Worm (Caenorhabditis elegans) whole organism, L1 larva: ENCODE measurements around the gene R07E5.11.

Source experiments
- C04F5.9 ChIP-seq: sonication (generic microtip); optimal IDR thresholded peaks from 2 replicates; lab custom pipeline; 2016; ENCODE audit warnings: missing genetic modification characterization, missing compliant biosample characterization
- C16A3.4 ChIP-seq: fragments of 150-350 bp; optimal IDR thresholded peaks from 2 replicates; lab custom pipeline; 2014; ENCODE audit warnings: missing biosample characterization, missing genetic modification characterization
- Y116A8C.19 ChIP-seq: sonication (generic microtip); optimal IDR thresholded peaks from 2 replicates; lab custom pipeline; 2016; ENCODE audit warnings: missing compliant biosample characterization, missing genetic modification characterization, borderline replicate concordance
- aly-2 ChIP-seq: fragments of 150-350 bp; optimal IDR thresholded peaks from 2 replicates; lab custom pipeline; 2014; ENCODE audit warnings: missing biosample characterization, missing genetic modification characterization
- blmp-1 ChIP-seq: fragments of 150-350 bp; optimal IDR thresholded peaks from 2 replicates; lab custom pipeline; 2014; ENCODE audit warnings: missing biosample characterization, missing genetic modification characterization
- ceh-8 ChIP-seq: fragments of 200-800 bp; sonication (Bioruptor generic); optimal IDR thresholded peaks from 2 replicates; lab custom pipeline; 2018; ENCODE audit warnings: mild to moderate bottlenecking, missing genetic modification characterization, moderate library complexity, missing compliant biosample characterization
- ceh-88 ChIP-seq: fragments of 200-800 bp; sonication (Bioruptor generic); IDR thresholded peaks from 2 replicates; pipeline ENCODE4 v1.3.6; 2022; ENCODE audit warnings: missing genetic modification characterization, missing compliant biosample characterization
- ceh-90 ChIP-seq: sonication (generic microtip); optimal IDR thresholded peaks from 2 replicates; lab custom pipeline; 2016; ENCODE audit warnings: missing genetic modification characterization, missing compliant biosample characterization
- dpl-1 ChIP-seq, 3 experiments: fragments of 150-350 bp in 2 of 3; sonication (generic microtip) in 1 of 3; optimal IDR thresholded peaks; 2 replicates each; lab custom pipeline; 2014 to 2017; ENCODE audit warnings: missing biosample characterization in 3 of 3, missing genetic modification characterization in 3 of 3, missing genetic modification reagents in 3 of 3
- dsc-1 ChIP-seq: sonication (generic microtip); optimal IDR thresholded peaks from 2 replicates; lab custom pipeline; 2016; ENCODE audit warnings: mild to moderate bottlenecking, missing genetic modification characterization, missing compliant biosample characterization
- efl-1 ChIP-seq, 4 experiments: fragments of 150-350 bp; optimal IDR thresholded peaks in 3 of 4; peaks in 1 of 4; 1 replicate in 1 of 4; 2 replicates in 3 of 4; lab custom pipeline; 2014; ENCODE audit warnings: missing biosample characterization in 2 of 4, missing genetic modification characterization in 2 of 4, missing genetic modification reagents in 2 of 4
- egl-27 ChIP-seq, 2 experiments: fragments of 150-350 bp in 1 of 2; sonication (generic microtip); optimal IDR thresholded peaks; 3 replicates each; lab custom pipeline; 2017 to 2018; ENCODE audit warnings: missing biosample characterization in 2 of 2, missing genetic modification characterization in 2 of 2, missing genetic modification reagents in 2 of 2
- elt-3 ChIP-seq, 6 experiments: fragments of 150-350 bp in 1 of 6; sonication (generic microtip); optimal IDR thresholded peaks; 2 replicates each; lab custom pipeline; 2017 to 2018; ENCODE audit warnings: missing biosample characterization in 6 of 6, missing genetic modification characterization in 6 of 6, inconsistent platforms in 1 of 6
- fkh-8 ChIP-seq: sonication (generic microtip); optimal IDR thresholded peaks from 2 replicates; lab custom pipeline; 2016; ENCODE audit warnings: mild to moderate bottlenecking, missing genetic modification characterization, missing compliant biosample characterization
- fos-1 ChIP-seq: fragments of 150-350 bp; optimal IDR thresholded peaks from 2 replicates; lab custom pipeline; 2014; ENCODE audit warnings: missing biosample characterization, missing genetic modification characterization
- grh-1 ChIP-seq: fragments of 200-800 bp; sonication (Bioruptor generic); IDR thresholded peaks from 2 replicates; pipeline ENCODE4 v1.3.6; 2022; ENCODE audit warnings: missing genetic modification reagents, missing genetic modification characterization, missing compliant biosample characterization
- hlh-4 ChIP-seq: sonication (generic microtip); optimal IDR thresholded peaks from 2 replicates; lab custom pipeline; 2016; ENCODE audit warnings: mild to moderate bottlenecking, missing genetic modification characterization, missing compliant biosample characterization
- irx-1 ChIP-seq: sonication (generic microtip); optimal IDR thresholded peaks from 2 replicates; lab custom pipeline; 2016; ENCODE audit warnings: missing genetic modification characterization, missing compliant biosample characterization
- isw-1 ChIP-seq: fragments of 200-800 bp; sonication (Bioruptor generic); IDR thresholded peaks from 2 replicates; pipeline ENCODE4 v1.3.6; 2022; ENCODE audit warnings: missing genetic modification characterization, missing compliant biosample characterization
- lin-13 ChIP-seq: fragments of 150-350 bp; optimal IDR thresholded peaks from 2 replicates; lab custom pipeline; 2014; ENCODE audit warnings: missing biosample characterization, missing genetic modification reagents, missing genetic modification characterization
- lin-35 ChIP-seq, 2 experiments: fragments of 150-350 bp; optimal IDR thresholded peaks; 2 replicates each; lab custom pipeline; 2014; ENCODE audit warnings: missing biosample characterization in 2 of 2, missing genetic modification characterization in 2 of 2, missing genetic modification reagents in 2 of 2
- lir-3 ChIP-seq: sonication (generic microtip); optimal IDR thresholded peaks from 2 replicates; lab custom pipeline; 2016; ENCODE audit warnings: mild to moderate bottlenecking, missing genetic modification characterization, moderate library complexity, missing compliant biosample characterization; ENCODE audit not compliant: poor library complexity
- lsy-2 ChIP-seq, 2 experiments: fragments of 150-350 bp; optimal IDR thresholded peaks; 2 replicates each; lab custom pipeline; 2014; ENCODE audit warnings: missing biosample characterization in 2 of 2, missing genetic modification characterization in 2 of 2
- mdl-1 ChIP-seq, 2 experiments: fragments of 150-350 bp; optimal IDR thresholded peaks; 2 replicates each; lab custom pipeline; 2014 to 2017; ENCODE audit warnings: missing biosample characterization in 2 of 2, missing genetic modification characterization in 2 of 2, inconsistent platforms in 1 of 2
- mep-1 ChIP-seq: fragments of 150-350 bp; optimal IDR thresholded peaks from 2 replicates; lab custom pipeline; 2014; ENCODE audit warnings: missing biosample characterization, missing genetic modification characterization
- nhr-19 ChIP-seq: fragments of 200-800 bp; sonication (Bioruptor generic); conservative IDR thresholded peaks from 2 replicates; pipeline ENCODE4 v1.3.6; 2022; ENCODE audit warnings: missing genetic modification characterization, missing compliant biosample characterization
- nhr-20 ChIP-seq: sonication (generic microtip); optimal IDR thresholded peaks from 2 replicates; lab custom pipeline; 2016; ENCODE audit warnings: mild to moderate bottlenecking, missing genetic modification characterization, missing compliant biosample characterization
- nhr-47 ChIP-seq: sonication (generic microtip); optimal IDR thresholded peaks from 2 replicates; lab custom pipeline; 2016; ENCODE audit warnings: mild to moderate bottlenecking, missing genetic modification characterization, moderate library complexity, missing compliant biosample characterization
- nhr-71 ChIP-seq: sonication (generic microtip); optimal IDR thresholded peaks from 2 replicates; lab custom pipeline; 2016; ENCODE audit warnings: mild to moderate bottlenecking, missing genetic modification characterization, moderate library complexity, missing compliant biosample characterization
- nhr-76 ChIP-seq: sonication (generic microtip); optimal IDR thresholded peaks from 2 replicates; lab custom pipeline; 2017; ENCODE audit warnings: missing biosample characterization, missing genetic modification characterization
- nhr-85 ChIP-seq: sonication (generic microtip); peaks from one replicate; lab custom pipeline; 2016; ENCODE audit warnings: missing genetic modification characterization, inconsistent platforms, missing compliant biosample characterization
- nhr-90 ChIP-seq: sonication (generic microtip); optimal IDR thresholded peaks from 2 replicates; lab custom pipeline; 2016; ENCODE audit warnings: mild to moderate bottlenecking, missing genetic modification characterization, missing compliant biosample characterization; ENCODE audit not compliant: poor library complexity
- pax-3 ChIP-seq: fragments of 200-800 bp; sonication (Bioruptor generic); optimal IDR thresholded peaks from 2 replicates; lab custom pipeline; 2018; ENCODE audit warnings: mild to moderate bottlenecking, missing genetic modification characterization, moderate library complexity, missing compliant biosample characterization
- rnt-1 ChIP-seq: sonication (generic microtip); optimal IDR thresholded peaks from 2 replicates; lab custom pipeline; 2016; ENCODE audit warnings: mild to moderate bottlenecking, missing genetic modification characterization, moderate library complexity, missing compliant biosample characterization
- skn-1 ChIP-seq: fragments of 150-350 bp; optimal IDR thresholded peaks from 2 replicates; lab custom pipeline; 2014; ENCODE audit warnings: missing biosample characterization, missing genetic modification characterization
- snu-23 ChIP-seq: sonication (generic microtip); optimal IDR thresholded peaks from 2 replicates; lab custom pipeline; 2016; ENCODE audit warnings: missing genetic modification characterization, missing compliant biosample characterization
- sup-37 ChIP-seq: fragments of 200-800 bp; sonication (Bioruptor generic); optimal IDR thresholded peaks from 2 replicates; lab custom pipeline; 2018; ENCODE audit warnings: mild to moderate bottlenecking, missing genetic modification characterization, missing compliant biosample characterization
- swsn-7 ChIP-seq: sonication (generic microtip); optimal IDR thresholded peaks from 2 replicates; lab custom pipeline; 2016; ENCODE audit warnings: missing genetic modification characterization, missing compliant biosample characterization
- tbx-2 ChIP-seq: sonication (generic microtip); optimal IDR thresholded peaks from 2 replicates; lab custom pipeline; 2016; ENCODE audit warnings: missing genetic modification characterization, missing compliant biosample characterization
- unc-86 ChIP-seq: sonication (generic microtip); optimal IDR thresholded peaks from 2 replicates; lab custom pipeline; 2016; ENCODE audit warnings: missing genetic modification characterization, missing compliant biosample characterization
- xbp-1 ChIP-seq: sonication (generic microtip); optimal IDR thresholded peaks from 2 replicates; lab custom pipeline; 2016; ENCODE audit warnings: missing genetic modification characterization, missing compliant biosample characterization
- zip-4 ChIP-seq: fragments of 200-800 bp; sonication (Bioruptor generic); optimal IDR thresholded peaks from 2 replicates; lab custom pipeline; 2018; ENCODE audit warnings: mild to moderate bottlenecking, missing genetic modification characterization, moderate library complexity, missing compliant biosample characterization
- ztf-4 ChIP-seq: fragments of 150-350 bp; optimal IDR thresholded peaks from 2 replicates; lab custom pipeline; 2014; ENCODE audit warnings: missing biosample characterization, missing genetic modification characterization

Gene R07E5.11

ce11 chrIII:4378600-4379293 is 36.3 kb downstream of the R07E5.11 start:
- TF ChIP-seq fkh-8 (peak; percentile 29), aly-2 (peak; percentile 30), nhr-90 (tag; lab: Kevin White, UChicago) (peak; percentile 56), C16A3.4 (tag; lab: Kevin White, UChicago) (peak; percentile 23), elt-3 (tag; optimal IDR thresholded peaks at IDR 0.05; lab: Kevin White, UChicago) (peak in 1 of 6 experiments; percentile 17), dsc-1 (peak; percentile 25), nhr-71 (tag; lab: Kevin White, UChicago) (peak; percentile 62), mdl-1 (tag; optimal IDR thresholded peaks at IDR 0.05; lab: Kevin White, UChicago) (peak in 1 of 2 experiments; percentile 1), nhr-20 (peak; percentile 48), snu-23 (GFP tag; lab: Kevin White, UChicago) (peak; percentile 52), xbp-1 (tag; lab: Kevin White, UChicago) (peak; percentile 25), lin-35 (GFP tag; optimal IDR thresholded peaks at IDR 0.05; lab: Kevin White, UChicago) (peak in 1 of 2 experiments; percentile 21), tbx-2 (tag; lab: Kevin White, UChicago) (peak; percentile 23), nhr-19 (GFP tag; lab: Robert Waterston, UW) (peak; percentile 81), efl-1 (optimal IDR thresholded peaks at IDR 0.05; lab: Kevin White, UChicago) (peak in 1 of 2 experiments; percentile 38), efl-1 (GFP tag; optimal IDR thresholded peaks at IDR 0.05 in 1 of 2; lab: Kevin White, UChicago) (peak in 1 of 2 experiments; percentile 61), irx-1 (tag; lab: Kevin White, UChicago) (peak; percentile 19), dpl-1 (GFP tag; optimal IDR thresholded peaks at IDR 0.05; lab: Kevin White, UChicago) (peak in 1 of 3 experiments; percentile 5), lsy-2 (tag; optimal IDR thresholded peaks at IDR 0.05; lab: Kevin White, UChicago) (peak; percentile 30 to 65), grh-1 (GFP tag; lab: Robert Waterston, UW) (0 out of 2 replicates have a peak, but pooled peaks have one; percentile 28), isw-1 (GFP tag; lab: Robert Waterston, UW) (peak; percentile 8; the same call in 1 of the 2 replicates), nhr-47 (peak; percentile 56), swsn-7 (tag; lab: Kevin White, UChicago) (peak; percentile 52), nhr-85 (tag; lab: Kevin White, UChicago) (peak; percentile 56), pax-3 (tag; lab: Kevin White, UChicago) (peak; percentile 13), ceh-88 (GFP tag; lab: Robert Waterston, UW) (peak; percentile 48; the same call in 1 of the 2 replicates), mep-1 (tag; lab: Kevin White, UChicago) (peak; percentile 50), skn-1 (peak; percentile 27), blmp-1 (peak; percentile 28), lir-3 (tag; lab: Kevin White, UChicago) (peak; percentile 8), rnt-1 (tag; lab: Kevin White, UChicago) (peak; percentile 28)

ce11 chrIII:4374854-4375253 is 40.2 kb downstream of the R07E5.11 start, which contains the start of gene pals-26:
pals-26 (plus strand) TSS chrIII:4375154.
- TF ChIP-seq egl-27 (tag; optimal IDR thresholded peaks at IDR 0.05; lab: Kevin White, UChicago) (no peak), sup-37 (GFP tag; lab: Kevin White, UChicago) (no peak), ztf-4 (tag; lab: Kevin White, UChicago) (no peak), aly-2 (no peak), C04F5.9 (tag; lab: Kevin White, UChicago) (no peak), isw-1 (GFP tag; lab: Robert Waterston, UW) (no peak), unc-86 (tag; lab: Kevin White, UChicago) (no peak), hlh-4 (tag; lab: Kevin White, UChicago) (no peak), ceh-8 (GFP tag; lab: Kevin White, UChicago) (no peak), lin-13 (no peak), Y116A8C.19 (tag; lab: Kevin White, UChicago) (no peak), ceh-90 (tag; lab: Kevin White, UChicago) (no peak), nhr-76 (tag; lab: Kevin White, UChicago) (no peak), snu-23 (GFP tag; lab: Kevin White, UChicago) (no peak), mdl-1 (tag; optimal IDR thresholded peaks at IDR 0.05; lab: Kevin White, UChicago) (no peak), zip-4 (no peak), lir-3 (tag; lab: Kevin White, UChicago) (no peak), nhr-47 (no peak), fos-1 (tag; lab: Kevin White, UChicago) (no peak)
